Worm (Caenorhabditis elegans) whole organism, L1 larva: ENCODE results near the gene npr-39.

Source experiments
- C16A3.4 ChIP-seq: fragments of 150-350 bp; optimal IDR thresholded peaks from 2 replicates; lab custom pipeline; 2014; ENCODE audit warnings: missing biosample characterization, missing genetic modification characterization
- C34B4.2 ChIP-seq: sonication (generic microtip); optimal IDR thresholded peaks from 2 replicates; lab custom pipeline; 2017; ENCODE audit warnings: mild to moderate bottlenecking, missing genetic modification characterization, missing compliant biosample characterization
- Y116A8C.19 ChIP-seq: sonication (generic microtip); optimal IDR thresholded peaks from 2 replicates; lab custom pipeline; 2016; ENCODE audit warnings: missing compliant biosample characterization, missing genetic modification characterization, borderline replicate concordance
- aha-1 ChIP-seq: fragments of 150-350 bp; optimal IDR thresholded peaks from 2 replicates; lab custom pipeline; 2014; ENCODE audit warnings: missing biosample characterization, missing genetic modification characterization
- alr-1 ChIP-seq: fragments of 200-800 bp; sonication (Bioruptor generic); optimal IDR thresholded peaks from 2 replicates; lab custom pipeline; 2018; ENCODE audit warnings: borderline replicate concordance, mild to moderate bottlenecking, missing genetic modification characterization, missing compliant biosample characterization
- aly-2 ChIP-seq: fragments of 150-350 bp; optimal IDR thresholded peaks from 2 replicates; lab custom pipeline; 2014; ENCODE audit warnings: missing biosample characterization, missing genetic modification characterization
- ama-1 ChIP-seq: fragments of 150-350 bp; optimal IDR thresholded peaks from 2 replicates; lab custom pipeline; 2014
- blmp-1 ChIP-seq: fragments of 150-350 bp; optimal IDR thresholded peaks from 2 replicates; lab custom pipeline; 2014; ENCODE audit warnings: missing biosample characterization, missing genetic modification characterization
- ceh-63 ChIP-seq: fragments of 200-800 bp; sonication (Bioruptor generic); optimal IDR thresholded peaks from 2 replicates; lab custom pipeline; 2018; ENCODE audit warnings: mild to moderate bottlenecking, missing genetic modification characterization, missing compliant biosample characterization
- ceh-8 ChIP-seq: fragments of 200-800 bp; sonication (Bioruptor generic); optimal IDR thresholded peaks from 2 replicates; lab custom pipeline; 2018; ENCODE audit warnings: mild to moderate bottlenecking, missing genetic modification characterization, moderate library complexity, missing compliant biosample characterization
- ceh-82 ChIP-seq, 3 experiments: fragments of 150-350 bp in 1 of 3; sonication (generic microtip) in 2 of 3; optimal IDR thresholded peaks; 2 replicates each; lab custom pipeline; 2014 to 2017; ENCODE audit warnings: missing biosample characterization in 3 of 3, missing genetic modification characterization in 3 of 3
- ceh-90 ChIP-seq: sonication (generic microtip); optimal IDR thresholded peaks from 2 replicates; lab custom pipeline; 2016; ENCODE audit warnings: missing genetic modification characterization, missing compliant biosample characterization
- efl-3 ChIP-seq: fragments of 200-800 bp; sonication (Bioruptor generic); optimal IDR thresholded peaks from 2 replicates; lab custom pipeline; 2018; ENCODE audit warnings: mild to moderate bottlenecking, missing genetic modification characterization, missing compliant biosample characterization
- egl-27 ChIP-seq, 2 experiments: fragments of 150-350 bp in 1 of 2; sonication (generic microtip); optimal IDR thresholded peaks; 3 replicates each; lab custom pipeline; 2017 to 2018; ENCODE audit warnings: missing biosample characterization in 2 of 2, missing genetic modification characterization in 2 of 2, missing genetic modification reagents in 2 of 2
- fkh-10 ChIP-seq: sonication (generic microtip); optimal IDR thresholded peaks from 2 replicates; lab custom pipeline; 2017; ENCODE audit warnings: missing biosample characterization, missing genetic modification reagents, missing genetic modification characterization
- fkh-4 ChIP-seq: sonication (generic microtip); optimal IDR thresholded peaks from 2 replicates; lab custom pipeline; 2016; ENCODE audit warnings: missing compliant biosample characterization, missing genetic modification characterization, borderline replicate concordance
- fos-1 ChIP-seq: fragments of 150-350 bp; optimal IDR thresholded peaks from 2 replicates; lab custom pipeline; 2014; ENCODE audit warnings: missing biosample characterization, missing genetic modification characterization
- grh-1 ChIP-seq: fragments of 200-800 bp; sonication (Bioruptor generic); IDR thresholded peaks from 2 replicates; pipeline ENCODE4 v1.3.6; 2022; ENCODE audit warnings: missing genetic modification reagents, missing genetic modification characterization, missing compliant biosample characterization
- hlh-17 ChIP-seq: fragments of 200-800 bp; sonication (Bioruptor generic); optimal IDR thresholded peaks from 2 replicates; lab custom pipeline; 2018; ENCODE audit warnings: missing genetic modification characterization, mild to moderate bottlenecking, missing compliant biosample characterization, moderate library complexity, borderline replicate concordance
- hlh-4 ChIP-seq: sonication (generic microtip); optimal IDR thresholded peaks from 2 replicates; lab custom pipeline; 2016; ENCODE audit warnings: mild to moderate bottlenecking, missing genetic modification characterization, missing compliant biosample characterization
- hpl-2 ChIP-seq: fragments of 150-350 bp; optimal IDR thresholded peaks from 2 replicates; lab custom pipeline; 2014; ENCODE audit warnings: missing biosample characterization, missing genetic modification reagents, missing genetic modification characterization
- isw-1 ChIP-seq: fragments of 200-800 bp; sonication (Bioruptor generic); IDR thresholded peaks from 2 replicates; pipeline ENCODE4 v1.3.6; 2022; ENCODE audit warnings: missing genetic modification characterization, missing compliant biosample characterization
- jun-1 ChIP-seq: fragments of 150-350 bp; optimal IDR thresholded peaks from 2 replicates; lab custom pipeline; 2014; ENCODE audit warnings: missing biosample characterization, missing genetic modification reagents, missing genetic modification characterization
- lin-13 ChIP-seq: fragments of 150-350 bp; optimal IDR thresholded peaks from 2 replicates; lab custom pipeline; 2014; ENCODE audit warnings: missing biosample characterization, missing genetic modification reagents, missing genetic modification characterization
- lin-15B ChIP-seq: fragments of 150-350 bp; sonication (generic microtip); optimal IDR thresholded peaks from 3 replicates; lab custom pipeline; 2014; ENCODE audit warnings: missing biosample characterization, missing genetic modification characterization
- lin-35 ChIP-seq, 2 experiments: fragments of 150-350 bp; optimal IDR thresholded peaks; 2 replicates each; lab custom pipeline; 2014; ENCODE audit warnings: missing biosample characterization in 2 of 2, missing genetic modification characterization in 2 of 2, missing genetic modification reagents in 2 of 2
- lin-39 ChIP-seq: fragments of 150-350 bp; optimal IDR thresholded peaks from 2 replicates; lab custom pipeline; 2014; ENCODE audit warnings: missing biosample characterization, missing genetic modification reagents, missing genetic modification characterization
- lir-3 ChIP-seq: sonication (generic microtip); optimal IDR thresholded peaks from 2 replicates; lab custom pipeline; 2016; ENCODE audit warnings: mild to moderate bottlenecking, missing genetic modification characterization, moderate library complexity, missing compliant biosample characterization; ENCODE audit not compliant: poor library complexity
- mab-9 ChIP-seq: fragments of 200-800 bp; sonication (Bioruptor generic); IDR thresholded peaks from 2 replicates; pipeline ENCODE4 v1.3.6; 2022; ENCODE audit warnings: missing genetic modification reagents, missing genetic modification characterization, missing compliant biosample characterization
- mdl-1 ChIP-seq, 2 experiments: fragments of 150-350 bp; optimal IDR thresholded peaks; 2 replicates each; lab custom pipeline; 2014 to 2017; ENCODE audit warnings: missing biosample characterization in 2 of 2, missing genetic modification characterization in 2 of 2, inconsistent platforms in 1 of 2
- nhr-11 ChIP-seq: fragments of 150-350 bp; optimal IDR thresholded peaks from 2 replicates; lab custom pipeline; 2014; ENCODE audit warnings: missing biosample characterization, missing genetic modification characterization
- nhr-12 ChIP-seq: sonication (generic microtip); optimal IDR thresholded peaks from 2 replicates; lab custom pipeline; 2017; ENCODE audit warnings: missing biosample characterization, missing genetic modification characterization
- nhr-20 ChIP-seq: sonication (generic microtip); optimal IDR thresholded peaks from 2 replicates; lab custom pipeline; 2016; ENCODE audit warnings: mild to moderate bottlenecking, missing genetic modification characterization, missing compliant biosample characterization
- nhr-237 ChIP-seq: fragments of 150-350 bp; optimal IDR thresholded peaks from 2 replicates; lab custom pipeline; 2014; ENCODE audit warnings: missing biosample characterization, missing genetic modification characterization
- nhr-28 ChIP-seq: fragments of 150-350 bp; optimal IDR thresholded peaks from 2 replicates; lab custom pipeline; 2014; ENCODE audit warnings: missing biosample characterization, missing genetic modification characterization
- nhr-71 ChIP-seq: sonication (generic microtip); optimal IDR thresholded peaks from 2 replicates; lab custom pipeline; 2016; ENCODE audit warnings: mild to moderate bottlenecking, missing genetic modification characterization, moderate library complexity, missing compliant biosample characterization
- nhr-76 ChIP-seq: sonication (generic microtip); optimal IDR thresholded peaks from 2 replicates; lab custom pipeline; 2017; ENCODE audit warnings: missing biosample characterization, missing genetic modification characterization
- nhr-77 ChIP-seq: fragments of 150-350 bp; optimal IDR thresholded peaks from 2 replicates; lab custom pipeline; 2014; ENCODE audit warnings: missing biosample characterization, missing genetic modification characterization
- nhr-84 ChIP-seq: sonication (generic microtip); optimal IDR thresholded peaks from 2 replicates; lab custom pipeline; 2017; ENCODE audit warnings: missing biosample characterization, missing genetic modification characterization
- nhr-90 ChIP-seq: sonication (generic microtip); optimal IDR thresholded peaks from 2 replicates; lab custom pipeline; 2016; ENCODE audit warnings: mild to moderate bottlenecking, missing genetic modification characterization, missing compliant biosample characterization; ENCODE audit not compliant: poor library complexity
- pag-3 ChIP-seq: sonication (generic microtip); optimal IDR thresholded peaks from 2 replicates; lab custom pipeline; 2017; ENCODE audit warnings: missing genetic modification characterization, mild to moderate bottlenecking, missing compliant biosample characterization, antibody characterized with exemption, borderline replicate concordance; ENCODE audit not compliant: insufficient read depth
- pqm-1 ChIP-seq: sonication (generic microtip); optimal IDR thresholded peaks from 3 replicates; lab custom pipeline; 2017; ENCODE audit warnings: missing biosample characterization, missing genetic modification characterization
- skn-1 ChIP-seq: fragments of 150-350 bp; optimal IDR thresholded peaks from 2 replicates; lab custom pipeline; 2014; ENCODE audit warnings: missing biosample characterization, missing genetic modification characterization
- snpc-4 ChIP-seq: fragments of 150-350 bp; optimal IDR thresholded peaks from 2 replicates; lab custom pipeline; 2014; ENCODE audit warnings: missing biosample characterization, missing genetic modification characterization
- snu-23 ChIP-seq: sonication (generic microtip); optimal IDR thresholded peaks from 2 replicates; lab custom pipeline; 2016; ENCODE audit warnings: missing genetic modification characterization, missing compliant biosample characterization
- sptf-1 ChIP-seq: fragments of 150-350 bp; optimal IDR thresholded peaks from 2 replicates; lab custom pipeline; 2014; ENCODE audit warnings: missing biosample characterization, missing genetic modification characterization
- sup-37 ChIP-seq: fragments of 200-800 bp; sonication (Bioruptor generic); optimal IDR thresholded peaks from 2 replicates; lab custom pipeline; 2018; ENCODE audit warnings: mild to moderate bottlenecking, missing genetic modification characterization, missing compliant biosample characterization
- tbx-2 ChIP-seq: sonication (generic microtip); optimal IDR thresholded peaks from 2 replicates; lab custom pipeline; 2016; ENCODE audit warnings: missing genetic modification characterization, missing compliant biosample characterization
- unc-130 ChIP-seq: fragments of 150-350 bp; optimal IDR thresholded peaks from 2 replicates; lab custom pipeline; 2017; ENCODE audit warnings: missing biosample characterization, missing genetic modification characterization, inconsistent platforms
- unc-86 ChIP-seq: sonication (generic microtip); optimal IDR thresholded peaks from 2 replicates; lab custom pipeline; 2016; ENCODE audit warnings: missing genetic modification characterization, missing compliant biosample characterization
- vab-15 ChIP-seq: sonication (generic microtip); optimal IDR thresholded peaks from 2 replicates; lab custom pipeline; 2017; ENCODE audit warnings: missing genotype, mild to moderate bottlenecking, missing genetic modification characterization, missing compliant biosample characterization
- xbp-1 ChIP-seq: sonication (generic microtip); optimal IDR thresholded peaks from 2 replicates; lab custom pipeline; 2016; ENCODE audit warnings: missing genetic modification characterization, missing compliant biosample characterization
- zip-4 ChIP-seq: fragments of 200-800 bp; sonication (Bioruptor generic); optimal IDR thresholded peaks from 2 replicates; lab custom pipeline; 2018; ENCODE audit warnings: mild to moderate bottlenecking, missing genetic modification characterization, moderate library complexity, missing compliant biosample characterization
- ztf-4 ChIP-seq: fragments of 150-350 bp; optimal IDR thresholded peaks from 2 replicates; lab custom pipeline; 2014; ENCODE audit warnings: missing biosample characterization, missing genetic modification characterization

Gene npr-39

ce11 chrV:10039837-10040236 lies 27.0 kb upstream of the npr-39 start (continued):
- peak; percentile 91 for TF ChIP-seq blmp-1 (tag; lab: Kevin White, UChicago)
- TF ChIP-seq pag-3 (tag; lab: Kevin White, UChicago), result no peak
- no peak for TF ChIP-seq ceh-63
- TF ChIP-seq C34B4.2, result no peak
- TF ChIP-seq zip-4 (GFP tag; lab: Kevin White, UChicago), result no peak
- TF ChIP-seq isw-1 (GFP tag; lab: Robert Waterston, UW), result no peak; the same call in 1 of the 2 replicates
- TF ChIP-seq hlh-4, result no peak
- no peak for TF ChIP-seq Y116A8C.19
- TF ChIP-seq nhr-28 (tag; lab: Kevin White, UChicago), result no peak
- no peak for TF ChIP-seq mab-9
- no peak for TF ChIP-seq unc-130 (tag; lab: Kevin White, UChicago)
- TF ChIP-seq sptf-1, result no peak
- peak; percentile 51 for TF ChIP-seq fos-1 (tag; lab: Kevin White, UChicago)
- TF ChIP-seq C16A3.4, result peak; percentile 28
- TF ChIP-seq nhr-90 (tag; lab: Kevin White, UChicago), result peak; percentile 68
- peak; percentile 61 for TF ChIP-seq nhr-77 (tag; lab: Kevin White, UChicago)
- no peak for TF ChIP-seq pqm-1 (tag; lab: Kevin White, UChicago)
- TF ChIP-seq unc-86, result peak; percentile 28
- no peak for TF ChIP-seq hpl-2 (GFP tag; lab: Kevin White, UChicago)
- no peak for TF ChIP-seq hlh-17
- TF ChIP-seq tbx-2 (tag; lab: Kevin White, UChicago), result peak; percentile 66
- TF ChIP-seq nhr-12 (tag; lab: Kevin White, UChicago), result no peak
- no peak for TF ChIP-seq alr-1 (tag; lab: Kevin White, UChicago)
- no peak for TF ChIP-seq fkh-10
- TF ChIP-seq ceh-90 (tag; lab: Kevin White, UChicago), result no peak
- no peak for TF ChIP-seq ama-1 (lab: Kevin White, UChicago)
- peak in 1 of 2 experiments; percentile 34 for TF ChIP-seq egl-27 (tag; optimal IDR thresholded peaks at IDR 0.05; lab: Kevin White, UChicago)
- TF ChIP-seq fkh-4 (tag; lab: Kevin White, UChicago), result no peak
- no peak for TF ChIP-seq nhr-237 (tag; lab: Kevin White, UChicago)
- no peak for TF ChIP-seq nhr-76
- no peak for TF ChIP-seq snpc-4
- peak; percentile 25 for TF ChIP-seq ceh-8 (GFP tag; lab: Kevin White, UChicago)
- no peak for TF ChIP-seq nhr-11
- no peak for TF ChIP-seq vab-15 (tag; lab: Kevin White, UChicago)
- TF ChIP-seq ceh-82 (tag; optimal IDR thresholded peaks at IDR 0.05; lab: Kevin White, UChicago), result peak; percentile 56 to 61 (median 57)
- peak; percentile 63 for TF ChIP-seq ztf-4 (tag; lab: Kevin White, UChicago)
- TF ChIP-seq skn-1, result no peak
- peak; percentile 33 for TF ChIP-seq lin-13 (GFP tag; lab: Kevin White, UChicago)
- TF ChIP-seq lir-3 (tag; lab: Kevin White, UChicago), result no peak
- no peak for TF ChIP-seq aly-2 (tag; lab: Kevin White, UChicago)
- peak in 1 of 2 experiments; percentile 60 for TF ChIP-seq mdl-1 (tag; optimal IDR thresholded peaks at IDR 0.05; lab: Kevin White, UChicago)
- no peak for TF ChIP-seq lin-15B (tag; lab: Kevin White, UChicago)
- TF ChIP-seq nhr-84 (tag; lab: Kevin White, UChicago), result no peak
- peak; percentile 78 for TF ChIP-seq nhr-71 (tag; lab: Kevin White, UChicago)
- TF ChIP-seq aha-1, result no peak
- TF ChIP-seq xbp-1 (tag; lab: Kevin White, UChicago), result peak; percentile 26
- no peak for TF ChIP-seq grh-1 (GFP tag; lab: Robert Waterston, UW)
- TF ChIP-seq lin-39 (tag; lab: Kevin White, UChicago), result no peak
- TF ChIP-seq sup-37, result no peak
- TF ChIP-seq lin-35 (GFP tag; optimal IDR thresholded peaks at IDR 0.05; lab: Kevin White, UChicago), result peak; percentile 61 to 64
- TF ChIP-seq nhr-20 (tag; lab: Kevin White, UChicago), result peak; percentile 85
- peak; percentile 75 for TF ChIP-seq snu-23 (GFP tag; lab: Kevin White, UChicago)
- TF ChIP-seq efl-3 (GFP tag; lab: Kevin White, UChicago), result no peak
- peak; percentile 70 for TF ChIP-seq jun-1 (tag; lab: Kevin White, UChicago)
